Worm (Caenorhabditis elegans) whole organism, young adult: ENCODE results near the gene H01M10.1.

ENCODE experiments used
- B0035.1 ChIP-seq: sonication (generic microtip); optimal IDR thresholded peaks from 2 replicates; lab custom pipeline; 2016; ENCODE audit warnings: missing genetic modification characterization, mild to moderate bottlenecking, missing compliant biosample characterization, missing genotype, missing genetic modification reagents
- F23B12.7 ChIP-seq: sonication (generic microtip); optimal IDR thresholded peaks from 2 replicates; lab custom pipeline; 2017; ENCODE audit warnings: missing genetic modification characterization, mild to moderate bottlenecking, missing compliant biosample characterization, antibody characterized with exemption, moderate library complexity; ENCODE audit not compliant: insufficient read depth
- K12H6.12 ChIP-seq: fragments of 200-800 bp; sonication (Bioruptor generic); optimal IDR thresholded peaks from 2 replicates; lab custom pipeline; 2018; ENCODE audit warnings: mild to moderate bottlenecking, missing genetic modification characterization, missing compliant biosample characterization
- T07F8.4 ChIP-seq: sonication (generic microtip); optimal IDR thresholded peaks from 2 replicates; lab custom pipeline; 2016; ENCODE audit warnings: mild to moderate bottlenecking, missing genetic modification characterization, moderate library complexity, missing compliant biosample characterization
- Y79H2A.3 ChIP-seq: fragments of 200-800 bp; sonication (Bioruptor generic); conservative IDR thresholded peaks from 2 replicates; pipeline ENCODE4 v1.3.6; 2022; ENCODE audit warnings: missing genetic modification reagents, missing genetic modification characterization, missing compliant biosample characterization
- Y95B8A.8 ChIP-seq: fragments of 200-800 bp; sonication (Bioruptor generic); IDR thresholded peaks from 2 replicates; pipeline ENCODE4 v1.3.6; 2022; ENCODE audit warnings: missing genetic modification reagents, missing genetic modification characterization, missing compliant biosample characterization
- bed-1 ChIP-seq: fragments of 200-800 bp; sonication (Bioruptor generic); IDR thresholded peaks from 2 replicates; pipeline ENCODE4 v1.3.6; 2022; ENCODE audit warnings: missing genetic modification reagents, missing genetic modification characterization, missing compliant biosample characterization
- cebp-1 ChIP-seq, 2 experiments: fragments of 200-800 bp in 1 of 2; sonication (Bioruptor generic) in 1 of 2; sonication (generic microtip) in 1 of 2; IDR thresholded peaks in 1 of 2; optimal IDR thresholded peaks in 1 of 2; 2 replicates each; pipeline versions ENCODE4 v1.3.6 to Lab custom; 2017 to 2022; ENCODE audit warnings: missing compliant biosample characterization in 2 of 2, missing genetic modification characterization in 2 of 2, mild to moderate bottlenecking in 1 of 2, missing genetic modification reagents in 1 of 2, moderate library complexity in 1 of 2
- chd-7 ChIP-seq: sonication (generic microtip); optimal IDR thresholded peaks from 2 replicates; lab custom pipeline; 2016; ENCODE audit warnings: mild to moderate bottlenecking, missing genetic modification characterization, moderate library complexity, missing compliant biosample characterization
- dpff-1 ChIP-seq: sonication (generic microtip); optimal IDR thresholded peaks from 2 replicates; lab custom pipeline; 2017; ENCODE audit warnings: mild to moderate bottlenecking, missing genetic modification characterization, missing compliant biosample characterization
- egl-18 ChIP-seq: fragments of 200-800 bp; sonication (Bioruptor generic); IDR thresholded peaks from 2 replicates; pipeline ENCODE4 v1.3.6; 2022; ENCODE audit warnings: missing genetic modification reagents, missing genetic modification characterization, missing compliant biosample characterization
- egrh-3 ChIP-seq: fragments of 200-800 bp; sonication (Bioruptor generic); IDR thresholded peaks from 2 replicates; pipeline ENCODE4 v1.3.6; 2022; ENCODE audit warnings: missing genetic modification reagents, missing genetic modification characterization, missing compliant biosample characterization
- fkh-3 ChIP-seq: sonication (generic microtip); optimal IDR thresholded peaks from 2 replicates; lab custom pipeline; 2016; ENCODE audit warnings: mild to moderate bottlenecking, missing genetic modification characterization, missing compliant biosample characterization
- gei-17 ChIP-seq: fragments of 200-800 bp; sonication (Bioruptor generic); optimal IDR thresholded peaks from 2 replicates; lab custom pipeline; 2018; ENCODE audit warnings: mild to moderate bottlenecking, missing genetic modification characterization, missing compliant biosample characterization
- him-1 ChIP-seq: sonication (generic microtip); optimal IDR thresholded peaks from 2 replicates; lab custom pipeline; 2016; ENCODE audit warnings: missing genotype, missing genetic modification reagents, missing genetic modification characterization, missing compliant biosample characterization
- hmg-20 ChIP-seq: fragments of 200-800 bp; sonication (Bioruptor generic); IDR thresholded peaks from 2 replicates; pipeline ENCODE4 v1.3.6; 2022; ENCODE audit warnings: missing genetic modification reagents, missing genetic modification characterization, missing compliant biosample characterization
- let-526 ChIP-seq: fragments of 200-800 bp; sonication (Bioruptor generic); IDR thresholded peaks from 2 replicates; pipeline ENCODE4 v1.3.6; 2022; ENCODE audit warnings: missing genetic modification reagents, missing genetic modification characterization, missing compliant biosample characterization
- lin-26 ChIP-seq: fragments of 200-800 bp; sonication (Bioruptor generic); IDR thresholded peaks from 2 replicates; pipeline ENCODE4 v1.3.6; 2022; ENCODE audit warnings: missing genetic modification reagents, missing genetic modification characterization, missing compliant biosample characterization
- lin-35 ChIP-seq, 3 experiments: fragments of 150-350 bp in 2 of 3; sonication (generic microtip) in 1 of 3; optimal IDR thresholded peaks; 2 replicates each; lab custom pipeline; 2014 to 2018; ENCODE audit warnings: missing biosample characterization in 3 of 3, missing genetic modification characterization in 3 of 3, missing genetic modification reagents in 3 of 3
- lin-40 ChIP-seq: sonication (generic microtip); optimal IDR thresholded peaks from 2 replicates; lab custom pipeline; 2016; ENCODE audit warnings: missing genetic modification characterization, mild to moderate bottlenecking, missing compliant biosample characterization, missing genotype, missing genetic modification reagents
- lin-54 ChIP-seq: fragments of 200-800 bp; sonication (Bioruptor generic); optimal IDR thresholded peaks from 2 replicates; lab custom pipeline; 2018; ENCODE audit warnings: mild to moderate bottlenecking, missing genetic modification characterization, missing compliant biosample characterization
- madf-10 ChIP-seq: sonication (generic microtip); optimal IDR thresholded peaks from 2 replicates; lab custom pipeline; 2016; ENCODE audit warnings: mild to moderate bottlenecking, missing genetic modification characterization, missing compliant biosample characterization
- mes-4 ChIP-seq: sonication (generic microtip); optimal IDR thresholded peaks from 2 replicates; lab custom pipeline; 2016; ENCODE audit warnings: missing genotype, missing genetic modification characterization, missing compliant biosample characterization
- mxl-1 ChIP-seq: sonication (generic microtip); optimal IDR thresholded peaks from 2 replicates; lab custom pipeline; 2016; ENCODE audit warnings: missing genetic modification characterization, missing compliant biosample characterization
- nfya-1 ChIP-seq: sonication (generic microtip); optimal IDR thresholded peaks from 2 replicates; lab custom pipeline; 2017; ENCODE audit warnings: antibody characterized with exemption, missing compliant biosample characterization, missing genetic modification characterization, borderline replicate concordance; ENCODE audit not compliant: insufficient read depth
- nfya-2 ChIP-seq: fragments of 200-800 bp; sonication (Bioruptor generic); IDR thresholded peaks from 2 replicates; pipeline ENCODE4 v1.3.6; 2022; ENCODE audit warnings: missing genetic modification reagents, missing genetic modification characterization, missing compliant biosample characterization
- nfyb-1 ChIP-seq: fragments of 200-800 bp; sonication (Bioruptor generic); IDR thresholded peaks from 2 replicates; pipeline ENCODE4 v1.3.6; 2022; ENCODE audit warnings: missing genetic modification reagents, missing genetic modification characterization, missing compliant biosample characterization
- nhr-179 ChIP-seq: sonication (generic microtip); optimal IDR thresholded peaks from 2 replicates; lab custom pipeline; 2016; ENCODE audit warnings: mild to moderate bottlenecking, missing genetic modification characterization, missing compliant biosample characterization
- nhr-90 ChIP-seq: sonication (generic microtip); optimal IDR thresholded peaks from 2 replicates; lab custom pipeline; 2016; ENCODE audit warnings: missing genotype, mild to moderate bottlenecking, missing genetic modification characterization, missing compliant biosample characterization
- pha-4 ChIP-seq: fragments of 150-350 bp; sonication (generic microtip); optimal IDR thresholded peaks from 2 replicates; lab custom pipeline; 2014; ENCODE audit warnings: missing biosample characterization, missing genetic modification reagents, missing genetic modification characterization
- rec-8 ChIP-seq, 2 experiments: sonication (generic microtip); optimal IDR thresholded peaks; 2 replicates each; lab custom pipeline; 2016; ENCODE audit warnings: mild to moderate bottlenecking in 2 of 2, missing genetic modification characterization in 2 of 2, missing genetic modification reagents in 2 of 2, missing genotype in 2 of 2, missing biosample characterization in 1 of 2, missing compliant biosample characterization in 1 of 2, moderate library complexity in 1 of 2
- somi-1 ChIP-seq: fragments of 200-800 bp; sonication (Bioruptor generic); optimal IDR thresholded peaks from 2 replicates; lab custom pipeline; 2018; ENCODE audit warnings: mild to moderate bottlenecking, missing genetic modification characterization, missing compliant biosample characterization
- tbp1 ChIP-seq: fragments of 200-800 bp; sonication (Bioruptor generic); optimal IDR thresholded peaks from 2 replicates; lab custom pipeline; 2018; ENCODE audit warnings: mild to moderate bottlenecking, missing genetic modification characterization, missing compliant biosample characterization
- unc-130 ChIP-seq: sonication (generic microtip); optimal IDR thresholded peaks from 2 replicates; lab custom pipeline; 2016; ENCODE audit warnings: missing genetic modification reagents, missing genetic modification characterization, missing compliant biosample characterization
- xnd-1 ChIP-seq: sonication (generic microtip); optimal IDR thresholded peaks from 2 replicates; lab custom pipeline; 2016; ENCODE audit warnings: missing genotype, missing genetic modification reagents, missing genetic modification characterization, missing compliant biosample characterization
- zfh-2 ChIP-seq: fragments of 200-800 bp; sonication (Bioruptor generic); conservative IDR thresholded peaks from 2 replicates; pipeline ENCODE4 v1.3.6; 2022; ENCODE audit warnings: missing genetic modification reagents, missing genetic modification characterization, missing compliant biosample characterization

Gene H01M10.1

ce11 chrX:2613077-2613476, 32.7 kb upstream of the H01M10.1 start (continued):
- TF ChIP-seq hmg-20 (GFP tag; lab: Robert Waterston, UW) = peak; percentile 70; the same call in 1 of the 2 replicates
- TF ChIP-seq bed-1 (GFP tag; lab: Robert Waterston, UW) = no peak
- TF ChIP-seq nhr-90 = peak; percentile 77
- TF ChIP-seq dpff-1 (tag; lab: Kevin White, UChicago) = no peak
- peak; percentile 61 for TF ChIP-seq T07F8.4 (tag; lab: Kevin White, UChicago)
- TF ChIP-seq Y95B8A.8 (GFP tag; lab: Robert Waterston, UW) = no peak
- TF ChIP-seq rec-8 (tag; optimal IDR thresholded peaks at IDR 0.05; lab: Kevin White, UChicago) = peak in 1 of 2 experiments; percentile 69
- TF ChIP-seq mxl-1 (tag; lab: Kevin White, UChicago) = peak; percentile 55
- TF ChIP-seq lin-54 (GFP tag; lab: Kevin White, UChicago) = peak; percentile 63
- 0 out of 2 replicates have a peak, but pooled peaks have one; percentile 26 for TF ChIP-seq let-526
- TF ChIP-seq nfya-1 (tag; lab: Kevin White, UChicago) = no peak

DNA sequence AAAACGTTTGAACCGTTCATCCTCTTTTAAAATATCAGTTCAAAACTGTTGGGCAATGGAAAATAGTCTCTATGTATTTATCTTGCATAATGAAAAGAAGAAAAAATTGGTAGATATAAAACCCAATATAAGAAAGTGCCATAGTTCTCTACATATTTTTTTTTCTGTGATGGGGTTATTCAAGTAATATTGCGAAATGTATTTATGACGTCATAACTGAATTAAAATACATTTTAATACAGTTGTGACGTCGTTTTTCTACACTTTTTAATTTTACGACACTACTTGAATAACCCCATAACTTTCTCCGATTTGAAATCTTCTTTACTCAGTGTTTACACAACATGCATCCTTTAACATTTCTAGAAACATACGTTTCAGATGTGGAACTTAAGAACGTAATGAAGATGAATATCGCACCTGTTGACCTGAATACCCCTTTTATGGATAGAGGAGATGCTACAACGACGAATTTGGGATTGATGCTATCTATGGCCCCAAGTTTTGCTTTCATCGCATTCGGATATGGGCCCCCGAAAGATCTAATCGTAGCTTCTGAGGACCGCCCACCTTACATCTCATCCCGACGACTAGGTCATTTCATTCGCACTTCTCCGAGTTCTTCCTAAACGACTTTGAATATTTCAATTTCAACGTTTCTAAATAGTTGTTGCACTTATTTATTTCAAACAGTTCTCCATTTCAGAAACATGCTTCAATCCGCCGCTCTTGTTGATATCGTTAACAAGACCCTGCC, 27.3 kb upstream of the H01M10.1 start, which contains the start of gene T03G6.1:
Gene T03G6.1 (plus strand): TSS at position 707 of the 757 bp plus-strand sequence.
- no peak for TF ChIP-seq fkh-3 (tag; lab: Kevin White, UChicago)
- TF ChIP-seq cebp-1 (GFP tag; IDR thresholded peaks at IDR 0.05; lab: Robert Waterston, UW) = no peak
- peak; percentile 54 for TF ChIP-seq cebp-1 (tag; optimal IDR thresholded peaks at IDR 0.05; lab: Kevin White, UChicago)

DNA sequence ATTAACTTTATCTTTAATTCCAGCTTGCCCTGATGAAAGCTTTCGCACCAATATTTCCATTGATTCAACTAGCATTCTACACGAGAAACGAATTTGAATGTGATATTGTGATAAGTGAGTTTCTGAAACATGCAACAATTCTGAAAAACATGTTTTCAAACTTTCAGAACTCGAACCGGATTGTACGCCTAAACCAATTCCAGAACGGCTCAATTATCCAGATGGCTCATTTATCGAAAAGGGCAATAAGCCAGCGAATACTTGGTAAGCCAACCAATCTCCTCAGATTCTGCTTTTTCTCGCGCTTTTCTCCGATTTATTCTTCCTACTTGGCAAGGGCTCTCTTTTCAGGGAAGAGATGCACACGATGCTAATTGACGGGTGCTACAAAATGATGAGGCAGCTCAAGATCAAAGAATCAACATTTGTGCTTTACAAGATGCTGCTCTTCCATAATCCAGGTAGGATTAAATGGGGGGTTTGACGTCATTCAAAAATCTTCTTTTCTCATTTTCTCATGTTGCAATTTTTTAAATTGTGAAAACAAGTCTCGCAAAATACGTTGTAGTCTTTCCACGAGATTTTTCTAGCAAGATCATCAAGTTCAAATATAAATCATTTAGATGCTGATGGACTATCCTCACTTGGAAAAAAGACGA, 24.1 kb upstream of the H01M10.1 start:
- peak; percentile 27 for TF ChIP-seq K12H6.12 (tag; lab: Kevin White, UChicago)
- TF ChIP-seq tbp1 (GFP tag; lab: Kevin White, UChicago) = no peak

ce11 chrX:2601025-2601705, 20.8 kb upstream of the H01M10.1 start:
- no peak for TF ChIP-seq F23B12.7 (tag; lab: Kevin White, UChicago)
- no peak for TF ChIP-seq mes-4 (tag; lab: Kevin White, UChicago)
- no peak for TF ChIP-seq nhr-179 (tag; lab: Kevin White, UChicago)
- no peak for TF ChIP-seq nfyb-1 (GFP tag; lab: Robert Waterston, UW)
- no peak for TF ChIP-seq him-1 (tag; lab: Kevin White, UChicago)
- TF ChIP-seq xnd-1 (tag; lab: Kevin White, UChicago) = no peak
- TF ChIP-seq unc-130 (GFP tag; lab: Kevin White, UChicago) = no peak
- TF ChIP-seq, all 124 proteins: peak for 0

DNA sequence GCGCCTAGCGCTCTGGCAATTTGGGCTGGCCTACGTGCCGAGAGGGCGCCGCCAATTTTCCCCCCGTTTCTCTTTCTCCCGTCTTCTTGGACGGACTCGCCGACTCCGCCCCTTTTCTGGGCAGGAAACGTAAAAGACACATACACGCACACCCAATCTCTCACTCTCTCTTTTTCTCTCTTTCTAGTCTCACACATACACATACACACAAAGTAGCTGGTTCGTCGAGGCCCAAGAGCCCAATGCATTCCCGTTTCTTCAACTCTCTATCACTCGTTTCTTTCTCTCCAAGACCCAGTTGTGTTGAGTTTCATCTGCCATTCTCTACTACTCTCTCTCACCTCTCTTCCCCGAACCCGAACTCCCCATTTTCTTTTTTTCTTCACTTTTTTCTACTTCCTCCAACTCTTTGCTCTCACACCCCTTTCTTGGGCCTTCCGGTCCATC, 18.5 kb upstream of the H01M10.1 start:
- no peak for TF ChIP-seq lin-54 (GFP tag; lab: Kevin White, UChicago)
- no peak for TF ChIP-seq cebp-1 (GFP tag; IDR thresholded peaks at IDR 0.05; lab: Robert Waterston, UW)
- TF ChIP-seq cebp-1 (tag; optimal IDR thresholded peaks at IDR 0.05; lab: Kevin White, UChicago) = peak; percentile 58
- TF ChIP-seq nfya-2 = no peak
- no peak for TF ChIP-seq egl-18 (GFP tag; lab: Robert Waterston, UW)
- peak; percentile 60 for TF ChIP-seq egrh-3 (GFP tag; lab: Robert Waterston, UW)
- TF ChIP-seq Y79H2A.3 (GFP tag; lab: Robert Waterston, UW) = no peak
- TF ChIP-seq chd-7 (tag; lab: Kevin White, UChicago) = peak; percentile 40
- peak; percentile 27 for TF ChIP-seq gei-17
- TF ChIP-seq zfh-2 (GFP tag; lab: Robert Waterston, UW) = peak; percentile 95
- TF ChIP-seq B0035.1 (tag; lab: Kevin White, UChicago) = no peak
- no peak for TF ChIP-seq hmg-20 (GFP tag; lab: Robert Waterston, UW)
- TF ChIP-seq somi-1 (GFP tag; lab: Kevin White, UChicago) = peak; percentile 57
- peak; percentile 58 for TF ChIP-seq lin-40
- peak in 1 of 3 experiments; percentile 5 for TF ChIP-seq lin-35 (GFP tag; optimal IDR thresholded peaks at IDR 0.05; lab: Kevin White, UChicago)
- no peak for TF ChIP-seq pha-4
- TF ChIP-seq madf-10 (tag; lab: Kevin White, UChicago) = peak; percentile 35
- TF ChIP-seq lin-26 (GFP tag; lab: Robert Waterston, UW) = 0 out of 2 replicates have a peak, but pooled peaks have one; percentile 36
